Worm (Caenorhabditis elegans): ENCODE measurements around the gene F43H9.4.

Gene F43H9.4

ce11 chrV:8007460-8008292, 18.8 kb upstream of the F43H9.4 start, which contains the start of gene Y97E10AR.3:
Y97E10AR.3 (minus strand) TSS chrV:8007510.
- no peak for TF ChIP-seq sea-2 (GFP tag; IDR thresholded peaks at IDR 0.05)
- TF ChIP-seq B0336.3 (GFP tag; IDR thresholded peaks at IDR 0.05): 0 out of 2 replicates have a peak, but pooled peaks have one; percentile 40
- TF ChIP-seq nhr-80 (tag; optimal IDR thresholded peaks at IDR 0.05): peak; percentile 3
- 0 out of 2 replicates have a peak, but pooled peaks have one; percentile 20 for TF ChIP-seq ztf-25 (GFP tag; IDR thresholded peaks at IDR 0.05)
- TF ChIP-seq hsf-1 (GFP tag; IDR thresholded peaks at IDR 0.05): 0 out of 2 replicates have a peak, but pooled peaks have one; percentile 8
- no peak for TF ChIP-seq B0261.1 (tag; optimal IDR thresholded peaks at IDR 0.05)
- TF ChIP-seq snpc-3.4 (tag; optimal IDR thresholded peaks at IDR 0.05): peak; percentile 6

ce11 chrV:8010103-8010502, 16.4 kb upstream of the F43H9.4 start, which contains the start of gene Y97E10AR.4:
Y97E10AR.4 (minus strand) TSS chrV:8010233.
- TF ChIP-seq madf-6 (GFP tag; IDR thresholded peaks at IDR 0.05): peak; percentile 39; the same call in 1 of the 2 replicates
- TF ChIP-seq efl-1 (GFP tag; optimal IDR thresholded peaks at IDR 0.05): no peak
- TF ChIP-seq sea-2 (GFP tag; IDR thresholded peaks at IDR 0.05): no peak
- TF ChIP-seq snpc-4 (GFP tag; optimal IDR thresholded peaks at IDR 0.05): no peak
- TF ChIP-seq snpc-4 (tag; optimal IDR thresholded peaks at IDR 0.05): peak in 1 of 4 experiments; percentile 6
- peak; percentile 66 for TF ChIP-seq lsl-1 (GFP tag; optimal IDR thresholded peaks at IDR 0.05)
- 0 out of 2 replicates have a peak, but pooled peaks have one; percentile 26 for TF ChIP-seq madf-8 (GFP tag; conservative IDR thresholded peaks at IDR 0.05)
- TF ChIP-seq egl-18 (GFP tag; IDR thresholded peaks at IDR 0.05): no peak
- no peak for TF ChIP-seq nhr-27 (tag; optimal IDR thresholded peaks at IDR 0.05)
- 0 out of 2 replicates have a peak, but pooled peaks have one; percentile 7 for TF ChIP-seq hmg-1.2 (GFP tag; IDR thresholded peaks at IDR 0.05)
- TF ChIP-seq madf-10 (tag; optimal IDR thresholded peaks at IDR 0.05): no peak
- TF ChIP-seq F33H1.4 (GFP tag; IDR thresholded peaks at IDR 0.05): peak; percentile 57
- TF ChIP-seq B0261.1 (tag; optimal IDR thresholded peaks at IDR 0.05): no peak
- no peak for TF ChIP-seq cebp-2 (GFP tag; IDR thresholded peaks at IDR 0.05)
- no peak for TF ChIP-seq gei-17 (GFP tag; optimal IDR thresholded peaks at IDR 0.05)
- no peak for TF ChIP-seq sptf-2 (GFP tag; optimal IDR thresholded peaks at IDR 0.05)
- TF ChIP-seq unc-130 (GFP tag; optimal IDR thresholded peaks at IDR 0.05): no peak
- TF ChIP-seq snpc-1.3 (tag; optimal IDR thresholded peaks at IDR 0.05; ENCODE audit: insufficient read depth): peak; percentile 8

ce11 chrV:8010846-8011245, 15.7 kb upstream of the F43H9.4 start, which contains the start of gene lmtr-2:
lmtr-2 (minus strand) TSS chrV:8011106.
- TF ChIP-seq efl-1 (GFP tag; optimal IDR thresholded peaks at IDR 0.05) (no peak), cebp-2 (GFP tag; IDR thresholded peaks at IDR 0.05) (0 out of 2 replicates have a peak, but pooled peaks have one; percentile 21), ceh-58 (GFP tag; IDR thresholded peaks at IDR 0.05) (0 out of 2 replicates have a peak, but pooled peaks have one; percentile 49), B0019.2 (GFP tag; conservative IDR thresholded peaks at IDR 0.05) (no peak), hsf-1 (GFP tag; IDR thresholded peaks at IDR 0.05) (0 out of 2 replicates have a peak, but pooled peaks have one; percentile 18), madf-6 (GFP tag; IDR thresholded peaks at IDR 0.05) (peak; percentile 20; the same call in 1 of the 2 replicates), egl-18 (GFP tag; IDR thresholded peaks at IDR 0.05) (no peak), madf-3 (GFP tag; IDR thresholded peaks at IDR 0.05) (peak; percentile 65; the same call in 1 of the 2 replicates), cebp-1 (GFP tag; IDR thresholded peaks at IDR 0.05) (no peak), cebp-1 (tag; optimal IDR thresholded peaks at IDR 0.05) (peak; percentile 26), repo-1 (tag; optimal IDR thresholded peaks at IDR 0.05) (peak; percentile 13), zim-3 (tag; optimal IDR thresholded peaks at IDR 0.05) (no peak)

- TF ChIP-seq bed-1 (GFP tag; IDR thresholded peaks at IDR 0.05) (no peak), lsy-27 (tag; optimal IDR thresholded peaks at IDR 0.05; ENCODE audit: borderline replicate concordance, insufficient read depth) (no peak), ztf-25 (GFP tag; IDR thresholded peaks at IDR 0.05) (no peak), somi-1 (GFP tag; optimal IDR thresholded peaks at IDR 0.05) (no peak), F52B5.7 (tag; optimal IDR thresholded peaks at IDR 0.05) (no peak), C06A6.2 (GFP tag; conservative IDR thresholded peaks at IDR 0.05) (no peak), sptf-2 (GFP tag; optimal IDR thresholded peaks at IDR 0.05) (no peak), let-526 (GFP tag; IDR thresholded peaks at IDR 0.05) (no peak), Y79H2A.3 (GFP tag; conservative IDR thresholded peaks at IDR 0.05) (no peak), mel-28 (tag; optimal IDR thresholded peaks at IDR 0.05; ENCODE audit: borderline replicate concordance) (no peak), ZK185.1 (tag; optimal IDR thresholded peaks at IDR 0.05; ENCODE audit: poor library complexity, severe bottlenecking) (no peak), Y56A3A.18 (GFP tag; IDR thresholded peaks at IDR 0.05) (peak; percentile 25; the same call in 1 of the 2 replicates), ztf-28 (GFP tag; IDR thresholded peaks at IDR 0.05) (no peak)
Observed at ce11 chrV:8012032-8012431, 14.5 kb upstream of the F43H9.4 start, which contains the start of gene rpb-9. rpb-9 (minus strand) TSS chrV:8012345.
